Worm (Caenorhabditis elegans): ENCODE data around the gene Y41C4A.7.

Y41C4A.7 gene

ce11 chrIII:11721405-11721804 is 22.7 kb downstream of the Y41C4A.7 start, which contains the start of gene Y41C4A.32:
Y41C4A.32 (plus strand) TSS chrIII:11721706.
- TF ChIP-seq bed-3 (GFP tag; optimal IDR thresholded peaks at IDR 0.05): no peak

DNA sequence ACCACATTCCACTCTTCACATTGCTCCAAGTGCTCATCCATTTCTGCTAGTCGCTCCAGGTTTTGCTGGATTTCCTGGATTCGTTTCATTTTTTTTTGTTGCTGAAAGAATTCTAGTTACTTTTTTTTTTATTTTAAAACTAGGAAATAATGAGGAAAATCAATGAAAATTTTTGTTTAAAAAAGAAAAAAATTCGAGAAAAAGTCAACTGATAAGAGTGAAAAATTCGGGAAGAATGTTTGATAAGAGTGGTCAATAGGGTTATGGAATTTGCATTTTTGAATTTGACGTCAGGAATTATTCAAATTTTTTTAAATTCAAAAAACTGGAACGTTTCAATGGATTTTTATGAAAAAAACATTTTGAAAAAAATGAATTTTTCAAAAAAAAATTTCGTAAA is 27.9 kb downstream of the Y41C4A.7 start, which contains the start of gene Y41C4A.12:
Gene Y41C4A.12, minus strand, starts transcription at position 101 of the 400 bp plus-strand sequence.
- TF ChIP-seq mls-2 (tag; optimal IDR thresholded peaks at IDR 0.05): no peak
- TF ChIP-seq ham-2 (GFP tag; optimal IDR thresholded peaks at IDR 0.05): no peak
- no peak for TF ChIP-seq cnd-1 (tag; optimal IDR thresholded peaks at IDR 0.05)
- no peak for TF ChIP-seq unc-62 (GFP tag; optimal IDR thresholded peaks at IDR 0.05)
- TF ChIP-seq nhr-76 (tag; optimal IDR thresholded peaks at IDR 0.05): no peak
- no peak for TF ChIP-seq unc-39 (tag; optimal IDR thresholded peaks at IDR 0.05)
- TF ChIP-seq ztf-11 (tag; optimal IDR thresholded peaks at IDR 0.05): no peak
- TF ChIP-seq tbx-8 (GFP tag; optimal IDR thresholded peaks at IDR 0.05): no peak
- no peak for TF ChIP-seq unc-120 (tag; optimal IDR thresholded peaks at IDR 0.05; ENCODE audit: poor library complexity, severe bottlenecking)
- no peak for TF ChIP-seq bed-3 (GFP tag; optimal IDR thresholded peaks at IDR 0.05)
- no peak for TF ChIP-seq nhr-12 (tag; optimal IDR thresholded peaks at IDR 0.05)
- TF ChIP-seq elt-3 (tag; optimal IDR thresholded peaks at IDR 0.05): no peak
- no peak for TF ChIP-seq flh-1 (GFP tag; optimal IDR thresholded peaks at IDR 0.05)
- TF ChIP-seq lsy-2 (tag; optimal IDR thresholded peaks at IDR 0.05): no peak
- TF ChIP-seq nhr-28 (tag; optimal IDR thresholded peaks at IDR 0.05): no peak
- no peak for TF ChIP-seq ceh-39 (tag; optimal IDR thresholded peaks at IDR 0.05)
- TF ChIP-seq ceh-43 (GFP tag; optimal IDR thresholded peaks at IDR 0.05): no peak
- no peak for TF ChIP-seq ces-1 (GFP tag; optimal IDR thresholded peaks at IDR 0.05)
- no peak for TF ChIP-seq ceh-83 (GFP tag; optimal IDR thresholded peaks at IDR 0.05)
- TF ChIP-seq sem-2 (GFP tag; optimal IDR thresholded peaks at IDR 0.05): no peak

DNA sequence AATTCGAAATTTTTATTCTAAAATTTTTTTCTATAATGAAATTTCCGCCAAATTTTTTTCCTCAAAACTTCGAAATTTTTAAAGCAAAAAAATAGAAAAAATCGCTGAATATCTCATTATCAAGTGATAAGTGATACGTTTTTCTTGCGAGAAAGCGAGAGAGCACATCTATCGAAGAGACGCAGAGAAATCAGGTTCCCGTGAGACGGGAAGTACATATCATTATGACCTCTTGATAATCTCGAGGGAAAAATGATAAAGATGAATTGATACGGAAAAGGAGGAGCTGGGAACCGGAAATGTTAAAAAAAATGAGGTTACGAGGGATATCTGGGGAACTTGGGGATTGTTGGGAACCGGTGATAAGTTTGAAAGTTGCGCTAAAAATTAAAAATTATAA is 28.3 kb downstream of the Y41C4A.7 start:
- no peak for TF ChIP-seq cnd-1 (tag; optimal IDR thresholded peaks at IDR 0.05)
- TF ChIP-seq elt-3 (tag; optimal IDR thresholded peaks at IDR 0.05): peak; percentile 35

DNA sequence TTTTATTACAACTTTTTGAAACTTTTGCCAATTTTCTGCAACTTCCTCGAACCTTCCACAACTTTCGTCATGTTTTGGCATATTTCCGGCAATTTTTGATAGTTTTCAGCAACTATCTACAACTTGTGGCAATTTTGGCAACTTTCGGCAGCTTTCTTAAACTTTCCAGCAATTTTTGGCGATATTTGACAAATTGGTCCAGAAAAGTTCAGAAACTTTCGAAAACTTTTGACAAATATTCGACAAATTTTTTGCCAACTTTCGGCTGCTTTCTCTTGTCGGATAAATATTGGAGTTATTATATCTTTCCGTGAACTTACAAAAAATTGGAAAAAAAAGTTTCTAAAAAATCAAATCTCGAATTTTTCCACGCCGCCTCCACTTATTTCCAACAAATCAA is 31.6 kb downstream of the Y41C4A.7 start, which contains the start of gene Y41C4A.18:
Gene Y41C4A.18, plus strand, starts transcription at position 301 of the 400 bp plus-strand sequence.
- TF ChIP-seq unc-120 (tag; optimal IDR thresholded peaks at IDR 0.05; ENCODE audit: poor library complexity, severe bottlenecking) (no peak), snpc-4 (tag; optimal IDR thresholded peaks at IDR 0.05) (no peak), elt-1 (tag; optimal IDR thresholded peaks at IDR 0.05; ENCODE audit: borderline replicate concordance, insufficient read depth) (no peak), sem-2 (GFP tag; optimal IDR thresholded peaks at IDR 0.05) (no peak), nhr-12 (tag; optimal IDR thresholded peaks at IDR 0.05) (no peak), ceh-39 (tag; optimal IDR thresholded peaks at IDR 0.05) (no peak)

- TF ChIP-seq nhr-2 (tag; optimal IDR thresholded peaks at IDR 0.05) (no peak), nhr-237 (tag; optimal IDR thresholded peaks at IDR 0.05) (no peak), ceh-43 (GFP tag; optimal IDR thresholded peaks at IDR 0.05) (no peak), lin-13 (tag; optimal IDR thresholded peaks at IDR 0.05) (no peak), mep-1 (tag; optimal IDR thresholded peaks at IDR 0.05) (no peak), cnd-1 (tag; optimal IDR thresholded peaks at IDR 0.05) (no peak), blmp-1 (tag; optimal IDR thresholded peaks at IDR 0.05) (no peak), ceh-83 (GFP tag; optimal IDR thresholded peaks at IDR 0.05) (no peak), M03D4.4 (tag; optimal IDR thresholded peaks at IDR 0.05) (no peak), pha-4 (tag; optimal IDR thresholded peaks at IDR 0.05) (no peak), sptf-1 (tag; optimal IDR thresholded peaks at IDR 0.05) (no peak), unc-39 (tag; optimal IDR thresholded peaks at IDR 0.05) (no peak), nhr-76 (tag; optimal IDR thresholded peaks at IDR 0.05) (no peak), nhr-28 (tag; optimal IDR thresholded peaks at IDR 0.05) (no peak), lsy-2 (tag; optimal IDR thresholded peaks at IDR 0.05) (no peak), sem-2 (GFP tag; optimal IDR thresholded peaks at IDR 0.05) (no peak)
These were observed 32.2 kb downstream of the Y41C4A.7 start for ce11 chrIII:11730850-11731249.

DNA sequence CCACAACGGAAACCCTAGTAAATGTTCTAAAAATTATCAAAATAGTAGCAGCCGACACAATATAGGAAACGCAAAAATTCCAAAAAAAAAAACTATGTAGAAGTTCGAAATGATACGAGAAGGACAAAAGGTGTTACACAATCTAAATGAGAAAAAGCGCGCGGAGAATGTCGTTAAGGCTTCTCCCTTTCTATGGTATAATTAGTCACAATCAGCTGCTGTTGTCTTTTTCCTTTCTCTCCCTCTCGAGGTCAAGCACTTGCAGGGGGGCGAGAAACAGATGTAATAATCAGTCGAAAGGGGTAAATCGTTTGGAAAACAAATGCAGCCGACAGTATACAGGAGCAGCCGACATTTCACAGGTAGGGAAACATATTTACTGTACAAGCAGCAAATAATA is 32.8 kb downstream of the Y41C4A.7 start:
- no peak for TF ChIP-seq unc-62 (GFP tag; optimal IDR thresholded peaks at IDR 0.05)
- no peak for TF ChIP-seq sem-2 (GFP tag; optimal IDR thresholded peaks at IDR 0.05)
- TF ChIP-seq pha-4 (tag; optimal IDR thresholded peaks at IDR 0.05): no peak
- no peak for TF ChIP-seq snpc-4 (tag; optimal IDR thresholded peaks at IDR 0.05)
- no peak for TF ChIP-seq mep-1 (tag; optimal IDR thresholded peaks at IDR 0.05)
- no peak for TF ChIP-seq ceh-83 (GFP tag; optimal IDR thresholded peaks at IDR 0.05)
- TF ChIP-seq sptf-1 (tag; optimal IDR thresholded peaks at IDR 0.05): no peak
- no peak for TF ChIP-seq mls-2 (tag; optimal IDR thresholded peaks at IDR 0.05)
- no peak for TF ChIP-seq unc-120 (tag; optimal IDR thresholded peaks at IDR 0.05; ENCODE audit: poor library complexity, severe bottlenecking)
- TF ChIP-seq elt-1 (tag; optimal IDR thresholded peaks at IDR 0.05; ENCODE audit: borderline replicate concordance, insufficient read depth): no peak
- TF ChIP-seq ces-1 (GFP tag; optimal IDR thresholded peaks at IDR 0.05): no peak
- no peak for TF ChIP-seq drap-1 (GFP tag; optimal IDR thresholded peaks at IDR 0.05)
- no peak for TF ChIP-seq nhr-237 (tag; optimal IDR thresholded peaks at IDR 0.05)

Data from whole organism, mixed stage, embryonic.